Worm (Caenorhabditis elegans) whole organism, L1 larva: ENCODE measurements around the gene prmt-6.
A peak's percentile ranks its signal among the peaks of the same experiment; 100 is the strongest.

Source experiments
- F16B12.6 ChIP-seq: fragments of 150-350 bp; optimal IDR thresholded peaks from 2 replicates; lab custom pipeline; 2014; ENCODE audit warnings: missing biosample characterization, missing genetic modification characterization
- alr-1 ChIP-seq: fragments of 200-800 bp; sonication (Bioruptor generic); optimal IDR thresholded peaks from 2 replicates; lab custom pipeline; 2018; ENCODE audit warnings: borderline replicate concordance, mild to moderate bottlenecking, missing genetic modification characterization, missing compliant biosample characterization
- ama-1 ChIP-seq: fragments of 150-350 bp; optimal IDR thresholded peaks from 2 replicates; lab custom pipeline; 2014
- blmp-1 ChIP-seq: fragments of 150-350 bp; optimal IDR thresholded peaks from 2 replicates; lab custom pipeline; 2014; ENCODE audit warnings: missing biosample characterization, missing genetic modification characterization
- ceh-90 ChIP-seq: sonication (generic microtip); optimal IDR thresholded peaks from 2 replicates; lab custom pipeline; 2016; ENCODE audit warnings: missing genetic modification characterization, missing compliant biosample characterization
- ces-1 ChIP-seq: fragments of 150-350 bp; optimal IDR thresholded peaks from 2 replicates; lab custom pipeline; 2014; ENCODE audit warnings: missing biosample characterization, missing genetic modification reagents, missing genetic modification characterization
- dpl-1 ChIP-seq, 3 experiments: fragments of 150-350 bp in 2 of 3; sonication (generic microtip) in 1 of 3; optimal IDR thresholded peaks; 2 replicates each; lab custom pipeline; 2014 to 2017; ENCODE audit warnings: missing biosample characterization in 3 of 3, missing genetic modification characterization in 3 of 3, missing genetic modification reagents in 3 of 3
- efl-1 ChIP-seq, 4 experiments: fragments of 150-350 bp; optimal IDR thresholded peaks in 3 of 4; peaks in 1 of 4; 1 replicate in 1 of 4; 2 replicates in 3 of 4; lab custom pipeline; 2014; ENCODE audit warnings: missing biosample characterization in 2 of 4, missing genetic modification characterization in 2 of 4, missing genetic modification reagents in 2 of 4
- efl-3 ChIP-seq: fragments of 200-800 bp; sonication (Bioruptor generic); optimal IDR thresholded peaks from 2 replicates; lab custom pipeline; 2018; ENCODE audit warnings: mild to moderate bottlenecking, missing genetic modification characterization, missing compliant biosample characterization
- egl-13 ChIP-seq: sonication (generic microtip); optimal IDR thresholded peaks from 2 replicates; lab custom pipeline; 2016; ENCODE audit warnings: missing genotype, missing genetic modification reagents, missing genetic modification characterization, missing compliant biosample characterization
- egl-27 ChIP-seq, 2 experiments: fragments of 150-350 bp in 1 of 2; sonication (generic microtip); optimal IDR thresholded peaks; 3 replicates each; lab custom pipeline; 2017 to 2018; ENCODE audit warnings: missing biosample characterization in 2 of 2, missing genetic modification characterization in 2 of 2, missing genetic modification reagents in 2 of 2
- elt-3 ChIP-seq, 6 experiments: fragments of 150-350 bp in 1 of 6; sonication (generic microtip); optimal IDR thresholded peaks; 2 replicates each; lab custom pipeline; 2017 to 2018; ENCODE audit warnings: missing biosample characterization in 6 of 6, missing genetic modification characterization in 6 of 6, inconsistent platforms in 1 of 6
- grh-1 ChIP-seq: fragments of 200-800 bp; sonication (Bioruptor generic); IDR thresholded peaks from 2 replicates; pipeline ENCODE4 v1.3.6; 2022; ENCODE audit warnings: missing genetic modification reagents, missing genetic modification characterization, missing compliant biosample characterization
- irx-1 ChIP-seq: sonication (generic microtip); optimal IDR thresholded peaks from 2 replicates; lab custom pipeline; 2016; ENCODE audit warnings: missing genetic modification characterization, missing compliant biosample characterization
- lin-13 ChIP-seq: fragments of 150-350 bp; optimal IDR thresholded peaks from 2 replicates; lab custom pipeline; 2014; ENCODE audit warnings: missing biosample characterization, missing genetic modification reagents, missing genetic modification characterization
- lin-35 ChIP-seq, 2 experiments: fragments of 150-350 bp; optimal IDR thresholded peaks; 2 replicates each; lab custom pipeline; 2014; ENCODE audit warnings: missing biosample characterization in 2 of 2, missing genetic modification characterization in 2 of 2, missing genetic modification reagents in 2 of 2
- lin-39 ChIP-seq: fragments of 150-350 bp; optimal IDR thresholded peaks from 2 replicates; lab custom pipeline; 2014; ENCODE audit warnings: missing biosample characterization, missing genetic modification reagents, missing genetic modification characterization
- lsy-2 ChIP-seq, 2 experiments: fragments of 150-350 bp; optimal IDR thresholded peaks; 2 replicates each; lab custom pipeline; 2014; ENCODE audit warnings: missing biosample characterization in 2 of 2, missing genetic modification characterization in 2 of 2
- mdl-1 ChIP-seq, 2 experiments: fragments of 150-350 bp; optimal IDR thresholded peaks; 2 replicates each; lab custom pipeline; 2014 to 2017; ENCODE audit warnings: missing biosample characterization in 2 of 2, missing genetic modification characterization in 2 of 2, inconsistent platforms in 1 of 2
- mep-1 ChIP-seq: fragments of 150-350 bp; optimal IDR thresholded peaks from 2 replicates; lab custom pipeline; 2014; ENCODE audit warnings: missing biosample characterization, missing genetic modification characterization
- nhr-12 ChIP-seq: sonication (generic microtip); optimal IDR thresholded peaks from 2 replicates; lab custom pipeline; 2017; ENCODE audit warnings: missing biosample characterization, missing genetic modification characterization
- nhr-19 ChIP-seq: fragments of 200-800 bp; sonication (Bioruptor generic); conservative IDR thresholded peaks from 2 replicates; pipeline ENCODE4 v1.3.6; 2022; ENCODE audit warnings: missing genetic modification characterization, missing compliant biosample characterization
- nhr-20 ChIP-seq: sonication (generic microtip); optimal IDR thresholded peaks from 2 replicates; lab custom pipeline; 2016; ENCODE audit warnings: mild to moderate bottlenecking, missing genetic modification characterization, missing compliant biosample characterization
- nhr-237 ChIP-seq: fragments of 150-350 bp; optimal IDR thresholded peaks from 2 replicates; lab custom pipeline; 2014; ENCODE audit warnings: missing biosample characterization, missing genetic modification characterization
- nhr-71 ChIP-seq: sonication (generic microtip); optimal IDR thresholded peaks from 2 replicates; lab custom pipeline; 2016; ENCODE audit warnings: mild to moderate bottlenecking, missing genetic modification characterization, moderate library complexity, missing compliant biosample characterization
- nhr-76 ChIP-seq: sonication (generic microtip); optimal IDR thresholded peaks from 2 replicates; lab custom pipeline; 2017; ENCODE audit warnings: missing biosample characterization, missing genetic modification characterization
- nhr-77 ChIP-seq: fragments of 150-350 bp; optimal IDR thresholded peaks from 2 replicates; lab custom pipeline; 2014; ENCODE audit warnings: missing biosample characterization, missing genetic modification characterization
- nhr-85 ChIP-seq: sonication (generic microtip); peaks from one replicate; lab custom pipeline; 2016; ENCODE audit warnings: missing genetic modification characterization, inconsistent platforms, missing compliant biosample characterization
- nhr-90 ChIP-seq: sonication (generic microtip); optimal IDR thresholded peaks from 2 replicates; lab custom pipeline; 2016; ENCODE audit warnings: mild to moderate bottlenecking, missing genetic modification characterization, missing compliant biosample characterization; ENCODE audit not compliant: poor library complexity
- pqm-1 ChIP-seq: sonication (generic microtip); optimal IDR thresholded peaks from 3 replicates; lab custom pipeline; 2017; ENCODE audit warnings: missing biosample characterization, missing genetic modification characterization
- rnt-1 ChIP-seq: sonication (generic microtip); optimal IDR thresholded peaks from 2 replicates; lab custom pipeline; 2016; ENCODE audit warnings: mild to moderate bottlenecking, missing genetic modification characterization, moderate library complexity, missing compliant biosample characterization
- skn-1 ChIP-seq: fragments of 150-350 bp; optimal IDR thresholded peaks from 2 replicates; lab custom pipeline; 2014; ENCODE audit warnings: missing biosample characterization, missing genetic modification characterization
- snu-23 ChIP-seq: sonication (generic microtip); optimal IDR thresholded peaks from 2 replicates; lab custom pipeline; 2016; ENCODE audit warnings: missing genetic modification characterization, missing compliant biosample characterization
- sup-37 ChIP-seq: fragments of 200-800 bp; sonication (Bioruptor generic); optimal IDR thresholded peaks from 2 replicates; lab custom pipeline; 2018; ENCODE audit warnings: mild to moderate bottlenecking, missing genetic modification characterization, missing compliant biosample characterization
- swsn-7 ChIP-seq: sonication (generic microtip); optimal IDR thresholded peaks from 2 replicates; lab custom pipeline; 2016; ENCODE audit warnings: missing genetic modification characterization, missing compliant biosample characterization
- tbx-2 ChIP-seq: sonication (generic microtip); optimal IDR thresholded peaks from 2 replicates; lab custom pipeline; 2016; ENCODE audit warnings: missing genetic modification characterization, missing compliant biosample characterization
- unc-86 ChIP-seq: sonication (generic microtip); optimal IDR thresholded peaks from 2 replicates; lab custom pipeline; 2016; ENCODE audit warnings: missing genetic modification characterization, missing compliant biosample characterization
- unc-98 ChIP-seq: fragments of 200-800 bp; sonication (Bioruptor generic); IDR thresholded peaks from 2 replicates; pipeline ENCODE4 v1.3.6; 2022; ENCODE audit warnings: missing genetic modification characterization, missing compliant biosample characterization
- xbp-1 ChIP-seq: sonication (generic microtip); optimal IDR thresholded peaks from 2 replicates; lab custom pipeline; 2016; ENCODE audit warnings: missing genetic modification characterization, missing compliant biosample characterization
- ztf-11 ChIP-seq, 2 experiments: sonication (generic microtip); optimal IDR thresholded peaks; 2 replicates each; lab custom pipeline; 2016 to 2017; ENCODE audit warnings: missing genetic modification characterization in 2 of 2, missing biosample characterization in 1 of 2, missing compliant biosample characterization in 1 of 2
- ztf-4 ChIP-seq: fragments of 150-350 bp; optimal IDR thresholded peaks from 2 replicates; lab custom pipeline; 2014; ENCODE audit warnings: missing biosample characterization, missing genetic modification characterization

Gene prmt-6

ce11 chrIV:2142320-2142719 is 11.6 kb downstream of the prmt-6 start:
- TF ChIP-seq efl-1 (optimal IDR thresholded peaks at IDR 0.05; lab: Kevin White, UChicago) (no peak), efl-1 (GFP tag; optimal IDR thresholded peaks at IDR 0.05 in 1 of 2; lab: Kevin White, UChicago) (peak in 1 of 2 experiments; percentile 39), nhr-77 (tag; lab: Kevin White, UChicago) (no peak), efl-3 (GFP tag; lab: Kevin White, UChicago) (no peak), ztf-11 (tag; optimal IDR thresholded peaks at IDR 0.05; lab: Kevin White, UChicago) (no peak), lsy-2 (tag; optimal IDR thresholded peaks at IDR 0.05; lab: Kevin White, UChicago) (no peak), nhr-85 (tag; lab: Kevin White, UChicago) (peak; percentile 71), blmp-1 (tag; lab: Kevin White, UChicago) (peak; percentile 35), unc-86 (tag; lab: Kevin White, UChicago) (no peak)

- no peak for TF ChIP-seq unc-98 (GFP tag; lab: Robert Waterston, UW)
- TF ChIP-seq egl-13 (tag; lab: Kevin White, UChicago) = no peak
- TF ChIP-seq lin-13 (GFP tag; lab: Kevin White, UChicago) = peak; percentile 4
- no peak for TF ChIP-seq ceh-90
- peak in 1 of 2 experiments; percentile 50 for TF ChIP-seq mdl-1 (tag; optimal IDR thresholded peaks at IDR 0.05; lab: Kevin White, UChicago)
- no peak for TF ChIP-seq nhr-76
- no peak for TF ChIP-seq F16B12.6 (tag; lab: Kevin White, UChicago)
- peak; percentile 64 for TF ChIP-seq snu-23 (GFP tag; lab: Kevin White, UChicago)
- peak; percentile 70 for TF ChIP-seq nhr-20 (tag; lab: Kevin White, UChicago)
- no peak for TF ChIP-seq ces-1
- no peak for TF ChIP-seq lin-39 (tag; lab: Kevin White, UChicago)
- peak; percentile 78 for TF ChIP-seq blmp-1 (tag; lab: Kevin White, UChicago)
- TF ChIP-seq ztf-4 (tag; lab: Kevin White, UChicago) = no peak
- no peak for TF ChIP-seq sup-37 (GFP tag; lab: Kevin White, UChicago)
- peak in 4 of 6 experiments; percentile 64 to 98 (median 72) for TF ChIP-seq elt-3 (tag; optimal IDR thresholded peaks at IDR 0.05; lab: Kevin White, UChicago)
- TF ChIP-seq nhr-90 (tag; lab: Kevin White, UChicago) = peak; percentile 53
- no peak for TF ChIP-seq egl-27 (tag; optimal IDR thresholded peaks at IDR 0.05; lab: Kevin White, UChicago)
- TF ChIP-seq tbx-2 = peak; percentile 35
- peak; percentile 95 for TF ChIP-seq nhr-85 (tag; lab: Kevin White, UChicago)
- TF ChIP-seq skn-1 = peak; percentile 14
- no peak for TF ChIP-seq swsn-7 (tag; lab: Kevin White, UChicago)
- peak in 1 of 3 experiments; percentile 18 for TF ChIP-seq dpl-1 (GFP tag; optimal IDR thresholded peaks at IDR 0.05; lab: Kevin White, UChicago)
- no peak for TF ChIP-seq xbp-1 (tag; lab: Kevin White, UChicago)
- TF ChIP-seq nhr-19 (GFP tag; lab: Robert Waterston, UW) = peak; percentile 45
- TF ChIP-seq ama-1 = no peak
- TF ChIP-seq nhr-77 (tag; lab: Kevin White, UChicago) = no peak
- TF ChIP-seq lsy-2 (tag; optimal IDR thresholded peaks at IDR 0.05; lab: Kevin White, UChicago) = peak; percentile 16 to 47
- no peak for TF ChIP-seq nhr-237 (tag; lab: Kevin White, UChicago)
- peak; percentile 3 for TF ChIP-seq rnt-1 (tag; lab: Kevin White, UChicago)
- no peak for TF ChIP-seq pqm-1
- peak; percentile 44 for TF ChIP-seq nhr-71 (tag; lab: Kevin White, UChicago)
- peak in 1 of 2 experiments; percentile 46 for TF ChIP-seq lin-35 (GFP tag; optimal IDR thresholded peaks at IDR 0.05; lab: Kevin White, UChicago)
- TF ChIP-seq mep-1 (tag; lab: Kevin White, UChicago) = peak; percentile 41
- TF ChIP-seq irx-1 = no peak
- no peak for TF ChIP-seq nhr-12
- peak; percentile 96 for TF ChIP-seq grh-1 (GFP tag; lab: Robert Waterston, UW)
- no peak for TF ChIP-seq alr-1 (tag; lab: Kevin White, UChicago)
Measured at ce11 chrIV:2149247-2149756, 18.5 kb downstream of the prmt-6 start, which contains the start of gene C54E4.5. C54E4.5 (minus strand) TSS chrIV:2149297.
